Fruit fly (Drosophila melanogaster): ENCODE data around the gene CG7916.
A peak's percentile ranks its signal among the peaks of the same experiment; 100 is the strongest.

The CG7916 gene

dm6 chr2L:13851098-13851497, 4.5 kb downstream of the CG7916 start:
- TF ChIP-seq CG8478 (optimal IDR thresholded peaks at IDR 0.05) (no peak), CTCF (optimal IDR thresholded peaks at IDR 0.05) (no peak)

dm6 chr2L:13867653-13868052, 21.1 kb downstream of the CG7916 start:
- TF ChIP-seq CTCF (optimal IDR thresholded peaks at IDR 0.05) (no peak), CG8478 (optimal IDR thresholded peaks at IDR 0.05) (no peak)

- TF ChIP-seq CTCF (optimal IDR thresholded peaks at IDR 0.05) (no peak), CG8478 (optimal IDR thresholded peaks at IDR 0.05) (no peak)
Observed at dm6 chr2L:13869400-13869799, 22.8 kb downstream of the CG7916 start.

- TF ChIP-seq CG8478 (optimal IDR thresholded peaks at IDR 0.05) (no peak), CTCF (optimal IDR thresholded peaks at IDR 0.05) (no peak)
Observed at dm6 chr2L:13873147-13873546, 26.6 kb downstream of the CG7916 start.

- TF ChIP-seq CG8478 (optimal IDR thresholded peaks at IDR 0.05), result no peak
- no peak for TF ChIP-seq CTCF (optimal IDR thresholded peaks at IDR 0.05)
Observed at dm6 chr2L:13876698-13877097, 30.1 kb downstream of the CG7916 start.

- TF ChIP-seq CG8478 (optimal IDR thresholded peaks at IDR 0.05) (no peak), CTCF (optimal IDR thresholded peaks at IDR 0.05) (no peak)
Observed at dm6 chr2L:13877934-13878580, 31.5 kb downstream of the CG7916 start.

- TF ChIP-seq CTCF (optimal IDR thresholded peaks at IDR 0.05), result no peak
- no peak for TF ChIP-seq CG8478 (optimal IDR thresholded peaks at IDR 0.05)
Observed at dm6 chr2L:13878801-13879200, 32.2 kb downstream of the CG7916 start.

dm6 chr2L:13881387-13881902, 34.9 kb downstream of the CG7916 start:
- TF ChIP-seq CG8478 (optimal IDR thresholded peaks at IDR 0.05) (no peak), CTCF (optimal IDR thresholded peaks at IDR 0.05) (no peak)

- TF ChIP-seq CG8478 (optimal IDR thresholded peaks at IDR 0.05) (no peak), CTCF (optimal IDR thresholded peaks at IDR 0.05) (no peak)
Observed at dm6 chr2L:13881939-13882338, 35.4 kb downstream of the CG7916 start.

- TF ChIP-seq CG8478 (optimal IDR thresholded peaks at IDR 0.05) (no peak), CTCF (optimal IDR thresholded peaks at IDR 0.05) (no peak)
Observed at dm6 chr2L:13884063-13884656, 37.6 kb downstream of the CG7916 start.

dm6 chr2L:13884678-13885303, 38.2 kb downstream of the CG7916 start:
- TF ChIP-seq CTCF (optimal IDR thresholded peaks at IDR 0.05), result no peak
- TF ChIP-seq CG8478 (optimal IDR thresholded peaks at IDR 0.05), result no peak

- TF ChIP-seq CG8478 (optimal IDR thresholded peaks at IDR 0.05) (no peak), CTCF (optimal IDR thresholded peaks at IDR 0.05) (no peak)
Observed at dm6 chr2L:13886326-13887073, 39.9 kb downstream of the CG7916 start.

- no peak for TF ChIP-seq CTCF (optimal IDR thresholded peaks at IDR 0.05)
- no peak for TF ChIP-seq CG8478 (optimal IDR thresholded peaks at IDR 0.05)
Observed at dm6 chr2L:13889934-13890333, 43.4 kb downstream of the CG7916 start.

dm6 chr2L:13892826-13893225, 46.3 kb downstream of the CG7916 start:
- no peak for TF ChIP-seq CG8478 (optimal IDR thresholded peaks at IDR 0.05)
- peak; percentile 11 to 28 for TF ChIP-seq CTCF (optimal IDR thresholded peaks at IDR 0.05)

dm6 chr2L:13893439-13893838, 46.9 kb downstream of the CG7916 start:
- TF ChIP-seq CG8478 (optimal IDR thresholded peaks at IDR 0.05), result no peak
- TF ChIP-seq CTCF (optimal IDR thresholded peaks at IDR 0.05), result no peak
